Worm (Caenorhabditis elegans) whole organism, L2 larva: ENCODE results near the gene pir-1.

Experiments used
- aly-2 ChIP-seq: fragments of 150-350 bp; optimal IDR thresholded peaks from 2 replicates; lab custom pipeline; 2014; ENCODE audit warnings: missing biosample characterization, missing genetic modification characterization
- egl-27 ChIP-seq: sonication (generic microtip); optimal IDR thresholded peaks from 3 replicates; lab custom pipeline; 2017; ENCODE audit warnings: missing biosample characterization, missing genetic modification reagents, missing genetic modification characterization
- gmeb-1 ChIP-seq: fragments of 150-350 bp; optimal IDR thresholded peaks from 2 replicates; lab custom pipeline; 2014; ENCODE audit warnings: missing biosample characterization, missing genetic modification characterization
- lin-13 ChIP-seq: fragments of 150-350 bp; optimal IDR thresholded peaks from 2 replicates; lab custom pipeline; 2014; ENCODE audit warnings: missing biosample characterization, missing genetic modification reagents, missing genetic modification characterization
- mab-5 ChIP-seq: fragments of 150-350 bp; optimal IDR thresholded peaks from 2 replicates; lab custom pipeline; 2014; ENCODE audit warnings: missing biosample characterization, missing genetic modification characterization
- nhr-11 ChIP-seq: fragments of 150-350 bp; optimal IDR thresholded peaks from 2 replicates; lab custom pipeline; 2014; ENCODE audit warnings: missing biosample characterization, missing genetic modification characterization
- nhr-12 ChIP-seq: fragments of 150-350 bp; optimal IDR thresholded peaks from 2 replicates; lab custom pipeline; 2014; ENCODE audit warnings: missing biosample characterization, missing genetic modification characterization
- nhr-237 ChIP-seq: fragments of 150-350 bp; optimal IDR thresholded peaks from 2 replicates; lab custom pipeline; 2014; ENCODE audit warnings: missing biosample characterization, missing genetic modification characterization
- zag-1 ChIP-seq: fragments of 150-350 bp; optimal IDR thresholded peaks from 2 replicates; lab custom pipeline; 2014; ENCODE audit warnings: missing biosample characterization, missing genetic modification characterization
- ztf-11 ChIP-seq: sonication (generic microtip); optimal IDR thresholded peaks from 2 replicates; lab custom pipeline; 2017; ENCODE audit warnings: missing biosample characterization, missing genetic modification characterization

DNA sequence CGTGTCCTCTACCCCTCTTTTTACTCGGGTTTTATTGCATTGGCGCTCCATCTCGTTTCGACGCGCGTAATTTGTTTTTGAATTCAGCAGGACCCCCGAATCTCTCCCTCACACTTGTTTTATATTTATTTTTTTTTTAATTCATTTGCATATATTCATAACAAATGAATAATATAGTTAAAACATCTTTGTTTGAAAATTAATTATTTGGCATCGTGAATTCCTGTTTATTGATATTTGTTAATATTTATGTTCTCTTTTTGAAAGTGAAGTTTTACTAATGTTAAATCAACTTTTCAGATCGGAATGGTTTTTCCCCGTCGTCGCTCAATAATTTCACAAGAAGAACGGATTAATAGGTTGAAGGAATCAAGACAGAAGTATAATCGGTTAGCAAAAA is 45.9 kb downstream of the pir-1 start, which contains the start of gene ZK1067.3:
- no peak for TF ChIP-seq egl-27 (tag; lab: Kevin White, UChicago)
- no peak for TF ChIP-seq aly-2 (tag; lab: Kevin White, UChicago)
- no peak for TF ChIP-seq nhr-12 (tag; lab: Kevin White, UChicago)
- no peak for TF ChIP-seq zag-1
- no peak for TF ChIP-seq ztf-11 (tag; lab: Kevin White, UChicago)
- no peak for TF ChIP-seq mab-5 (tag; lab: Kevin White, UChicago)
- no peak for TF ChIP-seq lin-13 (GFP tag; lab: Kevin White, UChicago)
- no peak for TF ChIP-seq nhr-237 (tag; lab: Kevin White, UChicago)
- no peak for TF ChIP-seq gmeb-1 (tag; lab: Kevin White, UChicago)
- TF ChIP-seq nhr-11 (tag; lab: Kevin White, UChicago) = no peak
